Worm (Caenorhabditis elegans) whole organism, young adult: ENCODE measurements around the gene hizr-1.

Experiments
- B0019.2 ChIP-seq: fragments of 200-800 bp; sonication (Bioruptor generic); conservative IDR thresholded peaks from 2 replicates; pipeline ENCODE4 v1.3.6; 2022; ENCODE audit warnings: missing genetic modification reagents, missing genetic modification characterization, missing compliant biosample characterization
- B0336.3 ChIP-seq: fragments of 200-800 bp; sonication (Bioruptor generic); IDR thresholded peaks from 2 replicates; pipeline ENCODE4 v1.3.6; 2022; ENCODE audit warnings: missing genetic modification characterization, missing compliant biosample characterization
- C17E4.6 ChIP-seq: fragments of 200-800 bp; sonication (Bioruptor generic); IDR thresholded peaks from 2 replicates; pipeline ENCODE4 v1.3.6; 2022; ENCODE audit warnings: missing genetic modification reagents, missing genetic modification characterization, missing compliant biosample characterization
- D2030.7 ChIP-seq: fragments of 200-800 bp; sonication (Bioruptor generic); IDR thresholded peaks from 2 replicates; pipeline ENCODE4 v1.3.6; 2022; ENCODE audit warnings: missing genetic modification reagents, missing genetic modification characterization, missing compliant biosample characterization
- F23B12.7 ChIP-seq: sonication (generic microtip); optimal IDR thresholded peaks from 2 replicates; lab custom pipeline; 2017; ENCODE audit warnings: missing genetic modification characterization, mild to moderate bottlenecking, missing compliant biosample characterization, antibody characterized with exemption, moderate library complexity; ENCODE audit not compliant: insufficient read depth
- F33H1.4 ChIP-seq: fragments of 200-800 bp; sonication (Bioruptor generic); IDR thresholded peaks from 2 replicates; pipeline ENCODE4 v1.3.6; 2022; ENCODE audit warnings: missing genetic modification reagents, missing genetic modification characterization, missing compliant biosample characterization
- F39B2.1 ChIP-seq: fragments of 200-800 bp; sonication (Bioruptor generic); IDR thresholded peaks from 2 replicates; pipeline ENCODE4 v1.3.6; 2022; ENCODE audit warnings: missing genetic modification reagents, missing genetic modification characterization, missing compliant biosample characterization
- F49E8.2 ChIP-seq: sonication (generic microtip); optimal IDR thresholded peaks from 3 replicates; lab custom pipeline; 2017; ENCODE audit warnings: missing genetic modification characterization, mild to moderate bottlenecking, missing compliant biosample characterization, antibody characterized with exemption, moderate library complexity; ENCODE audit not compliant: insufficient read depth
- Y53F4B.3 ChIP-seq: fragments of 200-800 bp; sonication (Bioruptor generic); IDR thresholded peaks from 2 replicates; pipeline ENCODE4 v1.3.6; 2022; ENCODE audit warnings: missing genetic modification reagents, missing genetic modification characterization, missing compliant biosample characterization
- Y67H2A.10 ChIP-seq: fragments of 200-800 bp; sonication (Bioruptor generic); conservative IDR thresholded peaks from 2 replicates; pipeline ENCODE4 v1.3.6; 2022; ENCODE audit warnings: missing genetic modification reagents, missing genetic modification characterization, missing compliant biosample characterization
- ZK185.1 ChIP-seq: sonication (generic microtip); optimal IDR thresholded peaks from 2 replicates; lab custom pipeline; 2016; ENCODE audit warnings: mild to moderate bottlenecking, missing genetic modification characterization, missing compliant biosample characterization; ENCODE audit not compliant: poor library complexity, severe bottlenecking
- ccch-3 ChIP-seq: fragments of 200-800 bp; sonication (Bioruptor generic); optimal IDR thresholded peaks from 2 replicates; lab custom pipeline; 2018; ENCODE audit warnings: mild to moderate bottlenecking, missing genetic modification characterization, missing compliant biosample characterization
- ceh-27 ChIP-seq: fragments of 200-800 bp; sonication (Bioruptor generic); optimal IDR thresholded peaks from 2 replicates; lab custom pipeline; 2018; ENCODE audit warnings: mild to moderate bottlenecking, missing genetic modification characterization, moderate library complexity, missing compliant biosample characterization
- ceh-79 ChIP-seq: sonication (generic microtip); optimal IDR thresholded peaks from 2 replicates; lab custom pipeline; 2017; ENCODE audit warnings: mild to moderate bottlenecking, missing genetic modification characterization, missing compliant biosample characterization
- efl-1 ChIP-seq: fragments of 150-350 bp; optimal IDR thresholded peaks from 2 replicates; lab custom pipeline; 2014; ENCODE audit warnings: missing biosample characterization, missing genetic modification reagents, missing genetic modification characterization
- ekl-4 ChIP-seq: fragments of 200-800 bp; sonication (Bioruptor generic); IDR thresholded peaks from 2 replicates; pipeline ENCODE4 v1.3.6; 2022; ENCODE audit warnings: missing genetic modification reagents, missing genetic modification characterization, missing compliant biosample characterization
- fkh-3 ChIP-seq: sonication (generic microtip); optimal IDR thresholded peaks from 2 replicates; lab custom pipeline; 2016; ENCODE audit warnings: mild to moderate bottlenecking, missing genetic modification characterization, missing compliant biosample characterization
- him-1 ChIP-seq: sonication (generic microtip); optimal IDR thresholded peaks from 2 replicates; lab custom pipeline; 2016; ENCODE audit warnings: missing genotype, missing genetic modification reagents, missing genetic modification characterization, missing compliant biosample characterization
- hlh-12 ChIP-seq: sonication (generic microtip); optimal IDR thresholded peaks from 2 replicates; lab custom pipeline; 2016; ENCODE audit warnings: missing genetic modification characterization, missing compliant biosample characterization
- hlh-26 ChIP-seq: fragments of 200-800 bp; sonication (Bioruptor generic); conservative IDR thresholded peaks from 2 replicates; pipeline ENCODE4 v1.3.6; 2022; ENCODE audit warnings: missing genetic modification reagents, missing genetic modification characterization, missing compliant biosample characterization
- lag-1 ChIP-seq: fragments of 200-800 bp; sonication (Bioruptor generic); IDR thresholded peaks from 2 replicates; pipeline ENCODE4 v1.3.6; 2022; ENCODE audit warnings: missing genetic modification reagents, missing genetic modification characterization, missing compliant biosample characterization
- let-607 ChIP-seq, 2 experiments: fragments of 200-800 bp in 1 of 2; sonication (Bioruptor generic) in 1 of 2; sonication (generic microtip) in 1 of 2; optimal IDR thresholded peaks; 2 replicates each; lab custom pipeline; 2016 to 2018; ENCODE audit warnings: mild to moderate bottlenecking in 2 of 2, missing compliant biosample characterization in 2 of 2, missing genetic modification characterization in 2 of 2, moderate library complexity in 2 of 2, missing genotype in 1 of 2
- lir-1 ChIP-seq: fragments of 200-800 bp; sonication (Bioruptor generic); conservative IDR thresholded peaks from 2 replicates; pipeline ENCODE4 v1.3.6; 2022; ENCODE audit warnings: missing genetic modification reagents, missing genetic modification characterization, missing compliant biosample characterization
- madf-3 ChIP-seq: fragments of 200-800 bp; sonication (Bioruptor generic); IDR thresholded peaks from 2 replicates; pipeline ENCODE4 v1.3.6; 2022; ENCODE audit warnings: missing genetic modification reagents, missing genetic modification characterization, missing compliant biosample characterization
- madf-6 ChIP-seq: fragments of 200-800 bp; sonication (Bioruptor generic); IDR thresholded peaks from 2 replicates; pipeline ENCODE4 v1.3.6; 2022; ENCODE audit warnings: missing genetic modification reagents, missing genetic modification characterization, missing compliant biosample characterization
- mxl-1 ChIP-seq: sonication (generic microtip); optimal IDR thresholded peaks from 2 replicates; lab custom pipeline; 2016; ENCODE audit warnings: missing genetic modification characterization, missing compliant biosample characterization
- nfya-1 ChIP-seq: sonication (generic microtip); optimal IDR thresholded peaks from 2 replicates; lab custom pipeline; 2017; ENCODE audit warnings: antibody characterized with exemption, missing compliant biosample characterization, missing genetic modification characterization, borderline replicate concordance; ENCODE audit not compliant: insufficient read depth
- nhr-80 ChIP-seq: sonication (generic microtip); optimal IDR thresholded peaks from 2 replicates; lab custom pipeline; 2016; ENCODE audit warnings: missing genetic modification characterization, missing compliant biosample characterization
- repo-1 ChIP-seq: sonication (generic microtip); optimal IDR thresholded peaks from 2 replicates; lab custom pipeline; 2017; ENCODE audit warnings: mild to moderate bottlenecking, missing genetic modification characterization, missing compliant biosample characterization
- snpc-1.1 ChIP-seq: sonication (generic microtip); optimal IDR thresholded peaks from 2 replicates; lab custom pipeline; 2017; ENCODE audit warnings: missing genetic modification characterization, mild to moderate bottlenecking, missing compliant biosample characterization, antibody characterized with exemption, moderate library complexity, missing genotype, missing genetic modification reagents; ENCODE audit not compliant: insufficient read depth
- snpc-1.3 ChIP-seq: sonication (generic microtip); optimal IDR thresholded peaks from 2 replicates; lab custom pipeline; 2017; ENCODE audit warnings: missing genetic modification characterization, mild to moderate bottlenecking, missing compliant biosample characterization, antibody characterized with exemption, moderate library complexity, missing genotype, missing genetic modification reagents; ENCODE audit not compliant: insufficient read depth
- somi-1 ChIP-seq: fragments of 200-800 bp; sonication (Bioruptor generic); optimal IDR thresholded peaks from 2 replicates; lab custom pipeline; 2018; ENCODE audit warnings: mild to moderate bottlenecking, missing genetic modification characterization, missing compliant biosample characterization
- zim-3 ChIP-seq: sonication (generic microtip); optimal IDR thresholded peaks from 2 replicates; lab custom pipeline; 2017; ENCODE audit warnings: mild to moderate bottlenecking, missing genetic modification characterization, moderate library complexity, missing compliant biosample characterization
- ztf-18 ChIP-seq: sonication (generic microtip); optimal IDR thresholded peaks from 2 replicates; lab custom pipeline; 2016; ENCODE audit warnings: missing genotype, mild to moderate bottlenecking, missing genetic modification characterization, missing compliant biosample characterization
- ztf-22 ChIP-seq: fragments of 200-800 bp; sonication (Bioruptor generic); optimal IDR thresholded peaks from 2 replicates; lab custom pipeline; 2018; ENCODE audit warnings: mild to moderate bottlenecking, missing genetic modification characterization, moderate library complexity, missing compliant biosample characterization
- ztf-26 ChIP-seq: sonication (generic microtip); optimal IDR thresholded peaks from 2 replicates; lab custom pipeline; 2017; ENCODE audit warnings: missing genetic modification characterization, missing compliant biosample characterization
- ztf-28 ChIP-seq: fragments of 200-800 bp; sonication (Bioruptor generic); IDR thresholded peaks from 2 replicates; pipeline ENCODE4 v1.3.6; 2022; ENCODE audit warnings: missing genetic modification reagents, missing genetic modification characterization, missing compliant biosample characterization

Gene hizr-1

DNA sequence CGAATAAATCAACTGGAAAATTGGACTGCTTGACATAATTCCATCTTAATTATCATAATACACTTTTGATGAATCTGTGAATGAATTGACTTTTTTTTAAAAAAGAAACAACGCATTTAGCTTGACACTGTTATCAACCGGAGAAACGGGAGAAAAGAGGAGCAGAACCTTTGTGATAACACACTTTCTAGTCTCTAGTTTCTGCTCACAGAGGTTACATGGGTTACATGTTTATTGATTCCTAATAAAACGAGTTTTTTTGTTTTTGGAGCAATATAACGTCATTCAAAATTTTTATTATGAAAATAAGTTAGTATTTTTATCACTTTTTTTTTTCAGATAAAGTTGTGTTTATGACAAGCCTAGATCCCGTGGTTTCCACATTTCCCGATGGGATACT lies at the start of gene hizr-1:
hizr-1 (plus strand) TSS at position 340 of the 400 bp plus-strand sequence.
- TF ChIP-seq zim-3 (tag; lab: Kevin White, UChicago): no peak
- peak; percentile 63 for TF ChIP-seq nhr-80 (tag; lab: Kevin White, UChicago)

ce11 chrX:11268970-11269369 lies 49.1 kb upstream of the hizr-1 start, which contains the start of gene C03A3.3:
Gene C03A3.3 (minus strand): TSS chrX:11269070.
- TF ChIP-seq efl-1 (no peak), C17E4.6 (GFP tag; lab: Robert Waterston, UW) (no peak), hlh-12 (tag; lab: Kevin White, UChicago) (no peak), ceh-27 (GFP tag; lab: Kevin White, UChicago) (no peak), let-607 (tag; optimal IDR thresholded peaks at IDR 0.05; lab: Kevin White, UChicago) (no peak), D2030.7 (no peak), Y67H2A.10 (GFP tag; lab: Robert Waterston, UW) (no peak), ztf-26 (no peak), fkh-3 (tag; lab: Kevin White, UChicago) (no peak), F39B2.1 (GFP tag; lab: Robert Waterston, UW) (no peak), hlh-26 (GFP tag; lab: Robert Waterston, UW) (no peak)

ce11 chrX:11270882-11271281 lies 47.2 kb upstream of the hizr-1 start, which contains the start of gene ifa-1:
Gene ifa-1 (plus strand): TSS chrX:11271182.
- no peak for TF ChIP-seq snpc-1.3
- TF ChIP-seq somi-1: no peak
- no peak for TF ChIP-seq lir-1 (GFP tag; lab: Robert Waterston, UW)
- TF ChIP-seq B0336.3: no peak
- TF ChIP-seq mxl-1 (tag; lab: Kevin White, UChicago): no peak
- no peak for TF ChIP-seq ztf-18
- TF ChIP-seq F23B12.7 (tag; lab: Kevin White, UChicago): no peak
- TF ChIP-seq B0019.2 (GFP tag; lab: Robert Waterston, UW): no peak
- TF ChIP-seq F33H1.4 (GFP tag; lab: Robert Waterston, UW): no peak
- no peak for TF ChIP-seq hlh-12 (tag; lab: Kevin White, UChicago)
- TF ChIP-seq nfya-1 (tag; lab: Kevin White, UChicago): no peak

- TF ChIP-seq madf-3 (GFP tag; lab: Robert Waterston, UW): no peak
- no peak for TF ChIP-seq lag-1 (GFP tag; lab: Robert Waterston, UW)
- no peak for TF ChIP-seq F49E8.2 (tag; lab: Kevin White, UChicago)
- TF ChIP-seq lir-1 (GFP tag; lab: Robert Waterston, UW): no peak
- TF ChIP-seq snpc-1.1 (tag; lab: Kevin White, UChicago): no peak
- no peak for TF ChIP-seq ztf-28 (GFP tag; lab: Robert Waterston, UW)
- TF ChIP-seq ccch-3 (GFP tag; lab: Kevin White, UChicago): no peak
- no peak for TF ChIP-seq repo-1 (tag; lab: Kevin White, UChicago)
- TF ChIP-seq Y67H2A.10 (GFP tag; lab: Robert Waterston, UW): no peak
- no peak for TF ChIP-seq ceh-79 (tag; lab: Kevin White, UChicago)
- TF ChIP-seq ztf-22 (GFP tag; lab: Kevin White, UChicago): no peak
- no peak for TF ChIP-seq him-1 (tag; lab: Kevin White, UChicago)
- no peak for TF ChIP-seq madf-6 (GFP tag; lab: Robert Waterston, UW)
- TF ChIP-seq ekl-4 (GFP tag; lab: Robert Waterston, UW): no peak
- TF ChIP-seq Y53F4B.3 (GFP tag; lab: Robert Waterston, UW): no peak
- no peak for TF ChIP-seq ZK185.1
These were observed 38.8 kb upstream of the hizr-1 start, which contains the start of gene F38B2.2 for ce11 chrX:11279276-11279675. Gene F38B2.2 (minus strand): TSS chrX:11279376.
